Fruit fly (Drosophila melanogaster): ENCODE results near the gene CG2260.

The CG2260 gene

dm6 chrX:8126149-8126548 is 5.2 kb upstream of the CG2260 start (continued):
- TF ChIP-seq CG9609 (GFP tag; optimal IDR thresholded peaks at IDR 0.05) (peak; percentile 9), CG9932 (GFP tag; IDR thresholded peaks at IDR 0.05) (no peak), Dek (tag; optimal IDR thresholded peaks at IDR 0.05) (no peak), nau (GFP tag; optimal IDR thresholded peaks at IDR 0.05) (no peak), fd96Cb (tag; optimal IDR thresholded peaks at IDR 0.05) (peak; percentile 82), ATbp (GFP tag; optimal IDR thresholded peaks at IDR 0.05) (peak; percentile 83), CG17361 (GFP tag; IDR thresholded peaks at IDR 0.05) (peak; percentile 56; the same call in 2 of the 3 replicates), Sox102F (GFP tag; optimal IDR thresholded peaks at IDR 0.05) (peak; percentile 88), CG6654 (GFP tag; optimal IDR thresholded peaks at IDR 0.05) (peak; percentile 8), ranshi (GFP tag; IDR thresholded peaks at IDR 0.05) (peak; percentile 50; the same call in 1 of the 2 replicates), CG6813 (GFP tag; optimal IDR thresholded peaks at IDR 0.05) (peak; percentile 43), Lhr (GFP tag; optimal IDR thresholded peaks at IDR 0.05) (peak; percentile 14), Dad (GFP tag; optimal IDR thresholded peaks at IDR 0.05) (no peak), CG9727 (GFP tag; optimal IDR thresholded peaks at IDR 0.05) (peak; percentile 50), CG17186 (GFP tag; optimal IDR thresholded peaks at IDR 0.05) (peak; percentile 7), Ptx1 (GFP tag; IDR thresholded peaks at IDR 0.05) (peak; percentile 67), eve (GFP tag; optimal IDR thresholded peaks at IDR 0.05) (no peak), so (GFP tag; IDR thresholded peaks at IDR 0.05) (no peak), Awh (GFP tag; IDR thresholded peaks at IDR 0.05) (peak; percentile 76), Max (GFP tag; optimal IDR thresholded peaks at IDR 0.05) (peak; percentile 18), CG33557 (GFP tag; optimal IDR thresholded peaks at IDR 0.05) (peak; percentile 16), gcm2 (GFP tag; optimal IDR thresholded peaks at IDR 0.05) (no peak), CG17385 (GFP tag; optimal IDR thresholded peaks at IDR 0.05) (peak; percentile 45), NfI (GFP tag; optimal IDR thresholded peaks at IDR 0.05) (peak; percentile 32), Med (GFP tag) (peak; percentile 84), p53 (GFP tag; optimal IDR thresholded peaks at IDR 0.05) (no peak), CG7963 (GFP tag; IDR thresholded peaks at IDR 0.05; ENCODE audit: partially characterized antibody) (no peak), Gug (GFP tag; IDR thresholded peaks at IDR 0.05) (peak; percentile 26; the same call in 1 of the 4 replicates), CG16779 (GFP tag; IDR thresholded peaks at IDR 0.05) (no peak), peb (GFP tag; IDR thresholded peaks at IDR 0.05) (0 out of 2 replicates have a peak, but pooled peaks have one; percentile 25), CG5180 (GFP tag; optimal IDR thresholded peaks at IDR 0.05) (peak; percentile 21), Hr51 (GFP tag; optimal IDR thresholded peaks at IDR 0.05) (peak in 1 of 2 experiments; percentile 65), Camta (GFP tag; optimal IDR thresholded peaks at IDR 0.05) (peak; percentile 35), CG31365 (tag; optimal IDR thresholded peaks at IDR 0.05) (no peak), Oli (tag; optimal IDR thresholded peaks at IDR 0.05) (peak; percentile 68), ewg (GFP tag; optimal IDR thresholded peaks at IDR 0.05) (peak; percentile 67), Opbp (GFP tag; IDR thresholded peaks at IDR 0.05; ENCODE audit: partially characterized antibody) (no peak), ash1 (GFP tag; optimal IDR thresholded peaks at IDR 0.05) (no peak), CG10431 (GFP tag; optimal IDR thresholded peaks at IDR 0.05) (peak; percentile 11), CG2712 (tag; optimal IDR thresholded peaks at IDR 0.05) (peak; percentile 80), vnd (GFP tag; IDR thresholded peaks at IDR 0.05; ENCODE audit: partially characterized antibody) (no peak), trem (tag; optimal IDR thresholded peaks at IDR 0.05) (peak; percentile 40), Dip3 (GFP tag; optimal IDR thresholded peaks at IDR 0.05) (no peak), pb (GFP tag; optimal IDR thresholded peaks at IDR 0.05) (no peak), CG12391 (tag; optimal IDR thresholded peaks at IDR 0.05) (peak; percentile 73), ttk (GFP tag; IDR thresholded peaks at IDR 0.05) (peak; percentile 65), CG30431 (GFP tag; optimal IDR thresholded peaks at IDR 0.05) (peak; percentile 50), chm (GFP tag; IDR thresholded peaks at IDR 0.05) (peak; percentile 55; the same call in 1 of the 2 replicates), sc (optimal IDR thresholded peaks at IDR 0.05) (no peak), sc (GFP tag; optimal IDR thresholded peaks at IDR 0.05) (peak; percentile 54)

Data from whole organism, embryonic.